Fruit fly (Drosophila melanogaster): Measurements from ENCODE around the gene vkg.
A peak's percentile ranks its signal among the peaks of the same experiment; 100 is the strongest.

vkg gene

DNA sequence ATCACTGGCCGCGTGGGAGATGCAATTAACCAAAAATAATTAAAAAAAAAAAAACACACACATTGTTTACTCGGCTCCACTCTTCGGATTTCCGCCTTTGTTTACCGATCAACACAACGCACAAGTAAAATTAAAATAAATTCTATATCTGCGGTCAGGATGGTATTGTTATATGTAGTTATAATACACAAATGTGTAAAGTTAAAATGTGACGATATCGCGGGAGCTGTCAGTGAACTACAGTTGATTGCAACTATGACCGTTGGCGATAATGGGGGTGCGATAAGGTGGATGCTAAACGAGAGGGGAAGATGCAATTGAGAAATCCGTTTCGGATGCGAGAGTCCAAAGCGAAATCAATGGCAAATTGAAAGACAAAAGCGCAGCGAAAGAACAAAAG is 21.7 kb downstream of the vkg start:
- TF ChIP-seq Hr78 (GFP tag; optimal IDR thresholded peaks at IDR 0.05) (no peak), CG9705 (GFP tag; optimal IDR thresholded peaks at IDR 0.05) (no peak), Rel (GFP tag; optimal IDR thresholded peaks at IDR 0.05) (no peak), Rel (tag; optimal IDR thresholded peaks at IDR 0.05) (no peak), usp (GFP tag; optimal IDR thresholded peaks at IDR 0.05) (no peak), CrebA (GFP tag; optimal IDR thresholded peaks at IDR 0.05; ENCODE audit: borderline replicate concordance) (no peak), ey (GFP tag; optimal IDR thresholded peaks at IDR 0.05) (no peak), Myc (optimal IDR thresholded peaks at IDR 0.05) (no peak), dsf (GFP tag; optimal IDR thresholded peaks at IDR 0.05; ENCODE audit: borderline replicate concordance) (no peak), woc (GFP tag; optimal IDR thresholded peaks at IDR 0.05) (no peak), dl (GFP tag; optimal IDR thresholded peaks at IDR 0.05; ENCODE audit: insufficient read depth in 1 of 2, partially characterized antibody in 2 of 2) (no peak)

DNA sequence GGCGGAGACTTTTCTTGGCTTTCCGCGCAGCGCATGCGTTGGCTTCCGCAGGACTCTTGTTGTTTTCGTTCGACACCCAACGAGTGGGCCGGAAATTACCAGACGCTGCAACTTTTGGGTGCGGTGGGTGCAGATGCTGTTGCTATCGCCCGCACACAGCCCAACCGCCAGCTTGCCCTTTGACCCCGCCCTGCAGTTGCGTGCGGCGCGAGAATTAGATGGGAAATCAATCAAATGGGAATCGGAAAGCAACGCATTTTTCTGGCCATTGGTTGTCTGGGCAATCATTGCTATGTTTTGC is 22.6 kb downstream of the vkg start:
- TF ChIP-seq sv (GFP tag; optimal IDR thresholded peaks at IDR 0.05): no peak
- peak; percentile 21 for TF ChIP-seq Dif (GFP tag; optimal IDR thresholded peaks at IDR 0.05; ENCODE audit: partially characterized antibody)

DNA sequence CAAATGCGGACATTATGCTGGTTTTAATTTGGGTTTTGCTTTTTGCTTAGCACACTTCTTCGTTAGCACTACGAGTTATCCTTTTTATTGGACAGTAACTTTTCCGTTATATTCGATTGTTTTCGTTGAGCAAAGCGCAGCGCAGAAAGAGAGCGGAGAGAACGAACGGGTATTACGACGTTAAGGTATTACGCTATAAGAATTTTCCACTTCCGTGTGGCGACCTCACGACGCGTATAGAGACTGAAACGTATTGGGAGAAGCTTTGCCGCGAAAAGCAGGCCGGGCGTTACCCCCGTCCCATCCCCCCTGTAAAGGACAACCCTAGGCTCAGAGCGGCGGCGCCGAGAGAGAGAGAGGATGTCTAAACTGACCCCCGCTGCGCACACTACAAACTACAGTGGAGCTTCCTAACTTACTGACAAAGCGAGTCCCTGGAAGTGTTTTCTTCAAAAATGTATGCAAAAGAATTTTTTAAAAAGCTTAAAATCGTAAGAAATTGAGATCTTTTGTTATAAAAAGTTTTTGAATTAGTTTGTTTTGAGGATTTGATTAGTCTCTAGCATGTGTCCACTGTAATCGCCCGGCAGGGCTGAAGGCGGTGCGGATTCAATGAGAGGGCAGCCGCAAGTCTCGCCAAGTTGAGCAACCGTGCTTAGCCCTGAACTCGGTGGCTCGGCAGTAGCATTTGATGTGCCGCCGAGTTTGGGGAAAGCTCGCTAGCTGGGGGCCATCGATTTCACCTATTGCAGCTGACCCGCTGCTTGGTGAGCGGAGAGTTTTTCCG is 23.1 kb downstream of the vkg start:
- TF ChIP-seq GATAd (GFP tag; optimal IDR thresholded peaks at IDR 0.05) (peak; percentile 5), dmrt93B (GFP tag; optimal IDR thresholded peaks at IDR 0.05) (peak; percentile 72), Dfd (GFP tag; optimal IDR thresholded peaks at IDR 0.05) (no peak), rgr (GFP tag; optimal IDR thresholded peaks at IDR 0.05) (peak; percentile 92), Hr78 (GFP tag; optimal IDR thresholded peaks at IDR 0.05) (no peak), Myc (optimal IDR thresholded peaks at IDR 0.05) (no peak), usp (GFP tag; optimal IDR thresholded peaks at IDR 0.05) (no peak), Hnf4 (GFP tag; optimal IDR thresholded peaks at IDR 0.05) (peak; percentile 92), Sp1 (GFP tag; optimal IDR thresholded peaks at IDR 0.05) (peak; percentile 86), CrebA (GFP tag; optimal IDR thresholded peaks at IDR 0.05; ENCODE audit: borderline replicate concordance) (no peak), HLH106 (tag; optimal IDR thresholded peaks at IDR 0.05) (peak; percentile 89), ey (GFP tag; optimal IDR thresholded peaks at IDR 0.05) (peak; percentile 93), Hr83 (GFP tag; optimal IDR thresholded peaks at IDR 0.05; ENCODE audit: poor library complexity, severe bottlenecking) (no peak), foxo (GFP tag; optimal IDR thresholded peaks at IDR 0.05) (peak; percentile 59 to 95), pan (optimal IDR thresholded peaks at IDR 0.05) (no peak), Rel (GFP tag; optimal IDR thresholded peaks at IDR 0.05) (peak; percentile 57), Rel (tag; optimal IDR thresholded peaks at IDR 0.05) (peak; percentile 61), woc (GFP tag; optimal IDR thresholded peaks at IDR 0.05) (peak; percentile 87), psq (GFP tag; optimal IDR thresholded peaks at IDR 0.05) (peak; percentile 83), Dif (GFP tag; optimal IDR thresholded peaks at IDR 0.05; ENCODE audit: partially characterized antibody) (no peak), brk (GFP tag; optimal IDR thresholded peaks at IDR 0.05) (peak; percentile 77), jim (GFP tag; optimal IDR thresholded peaks at IDR 0.05) (no peak), N (GFP tag; optimal IDR thresholded peaks at IDR 0.05) (no peak), dl (GFP tag; optimal IDR thresholded peaks at IDR 0.05; ENCODE audit: insufficient read depth in 1 of 2, partially characterized antibody in 2 of 2) (no peak), sv (GFP tag; optimal IDR thresholded peaks at IDR 0.05) (peak; percentile 92), Jra (GFP tag; optimal IDR thresholded peaks at IDR 0.05) (peak; percentile 75), br (GFP tag; optimal IDR thresholded peaks at IDR 0.05) (peak; percentile 93), OdsH (GFP tag; optimal IDR thresholded peaks at IDR 0.05) (peak; percentile 91), tai (GFP tag; optimal IDR thresholded peaks at IDR 0.05) (no peak), dsf (GFP tag; optimal IDR thresholded peaks at IDR 0.05; ENCODE audit: borderline replicate concordance) (no peak), sage (GFP tag; optimal IDR thresholded peaks at IDR 0.05) (peak; percentile 53), h (GFP tag; optimal IDR thresholded peaks at IDR 0.05) (peak; percentile 93), Vsx2 (GFP tag; optimal IDR thresholded peaks at IDR 0.05; ENCODE audit: partially characterized antibody) (no peak), Abd-B (GFP tag; optimal IDR thresholded peaks at IDR 0.05) (no peak), Mio (GFP tag; optimal IDR thresholded peaks at IDR 0.05) (peak; percentile 58), fru (GFP tag; optimal IDR thresholded peaks at IDR 0.05) (peak; percentile 92), lola (GFP tag; optimal IDR thresholded peaks at IDR 0.05) (no peak), CG9705 (GFP tag; optimal IDR thresholded peaks at IDR 0.05) (peak; percentile 64), CG32264 (GFP tag; optimal IDR thresholded peaks at IDR 0.05) (peak; percentile 83)

Data from whole organism, wandering third instar larva.